Worm (Caenorhabditis elegans) whole organism, early embryonic: ENCODE data around the gene C02D5.4.

Experiments
- aly-1 ChIP-seq: sonication (generic microtip); optimal IDR thresholded peaks from 2 replicates; lab custom pipeline; 2016; ENCODE audit warnings: missing genetic modification characterization, missing compliant biosample characterization
- ama-1 ChIP-seq: fragments of 150-350 bp; optimal IDR thresholded peaks from 2 replicates; lab custom pipeline; 2014
- pes-1 ChIP-seq: fragments of 200-800 bp; sonication (Bioruptor generic); IDR thresholded peaks from 2 replicates; pipeline ENCODE4 v1.3.6; 2022; ENCODE audit warnings: missing genetic modification reagents, missing genetic modification characterization, missing compliant biosample characterization
- scrt-1 ChIP-seq: fragments of 200-800 bp; sonication (Bioruptor generic); IDR thresholded peaks from 2 replicates; pipeline ENCODE4 v1.3.6; 2022; ENCODE audit warnings: missing genetic modification characterization, missing compliant biosample characterization

ce11 chrIII:8578381-8578780 lies 26.4 kb downstream of the C02D5.4 start:
- no peak for TF ChIP-seq ama-1 (lab: Kevin White, UChicago)
- TF ChIP-seq aly-1 = no peak
- TF ChIP-seq pes-1 = no peak
- no peak for TF ChIP-seq scrt-1 (GFP tag; lab: Robert Waterston, UW)
